Worm (Caenorhabditis elegans): ENCODE data around the gene nas-38.

DNA sequence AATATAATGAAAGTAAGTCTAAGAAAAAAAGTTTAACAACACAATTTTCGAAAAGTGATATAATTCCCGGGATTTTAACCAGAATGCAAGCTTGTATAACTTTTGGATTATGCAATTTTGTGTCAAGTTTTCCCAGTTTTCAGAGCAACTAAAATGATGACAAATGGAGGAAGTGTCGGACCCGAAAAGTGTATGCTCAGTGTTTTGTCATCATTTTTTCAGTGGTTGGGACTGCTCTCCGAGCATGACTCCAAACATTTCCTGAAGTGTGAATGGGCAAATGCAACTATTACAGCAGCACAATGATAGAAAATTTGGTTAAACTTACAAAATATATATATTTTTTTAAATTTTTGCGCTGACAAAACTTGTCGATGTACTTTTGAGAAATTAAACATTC lies 33.1 kb downstream of the nas-38 start:
- TF ChIP-seq klf-2 (GFP tag; conservative IDR thresholded peaks at IDR 0.05) (no peak), ztf-29 (GFP tag; IDR thresholded peaks at IDR 0.05) (no peak), flt-1 (GFP tag; IDR thresholded peaks at IDR 0.05) (no peak)

Measured in whole organism, midembryonic.